Worm (Caenorhabditis elegans): Measurements from ENCODE around the gene srh-20.

ce11 chrV:4926371-4926770 is 1.7 kb downstream of the srh-20 start, which contains the start of gene srh-21:
- TF ChIP-seq F49E8.2 (tag; optimal IDR thresholded peaks at IDR 0.05; ENCODE audit: insufficient read depth): no peak
- TF ChIP-seq F52B5.7 (tag; optimal IDR thresholded peaks at IDR 0.05): no peak

Data from whole organism, young adult.